1 fruit fly cellular context compared by ENCODE assay signal in the genomic region with DNA sequence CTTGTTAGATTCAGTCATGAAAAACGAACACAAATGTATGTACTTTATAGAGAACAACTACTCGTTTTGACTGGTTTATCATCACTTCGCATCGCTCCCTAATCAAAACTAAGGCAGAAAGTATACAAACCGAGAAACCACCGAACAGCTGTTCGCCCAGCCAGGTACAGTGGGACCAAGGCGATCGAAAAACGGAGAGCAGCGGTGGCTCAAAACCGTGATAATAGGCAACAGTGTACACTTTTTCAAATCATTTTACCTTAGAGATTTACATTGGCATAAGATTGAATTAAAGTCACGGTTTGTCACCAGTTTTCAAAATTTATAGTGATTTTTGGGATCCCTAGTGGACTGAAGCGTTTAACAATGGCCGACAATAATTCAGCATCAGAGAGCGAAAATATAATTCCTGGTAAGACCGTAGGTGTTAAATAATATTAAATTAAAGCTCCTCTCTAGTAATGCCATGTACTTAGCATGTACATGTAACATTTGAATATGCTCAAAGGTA.
TF ChIP-seq lines count a peak whose summit lies in the region.

Gene CG42233 (minus strand): TSS at position 51 of the 511 bp plus-strand sequence.
Gene CG1971 (plus strand): TSS at position 241 of the 511 bp plus-strand sequence.

TF ChIP-seq in whole organism, embryonic, 481 proteins besides CTCF, POLR2A, EP300 and RAD21 (continued from another document and continues in another):
- no peak for TF ChIP-seq dati (GFP tag; IDR thresholded peaks at IDR 0.05; lab: Robert Waterston, UW)
- TF ChIP-seq cas (GFP tag; IDR thresholded peaks at IDR 0.05; lab: Robert Waterston, UW): no peak
- no peak for TF ChIP-seq Hr39 (optimal IDR thresholded peaks at IDR 0.05; lab: Kevin White, UChicago)
- TF ChIP-seq CG9876 (GFP tag; optimal IDR thresholded peaks at IDR 0.05; lab: Kevin White, UChicago): no peak
- TF ChIP-seq CG17568 (GFP tag; optimal IDR thresholded peaks at IDR 0.05; lab: Kevin White, UChicago): no peak
- no peak for TF ChIP-seq dimm (GFP tag; IDR thresholded peaks at IDR 0.05; lab: Robert Waterston, UW)
- TF ChIP-seq gsb (GFP tag; IDR thresholded peaks at IDR 0.05; lab: Robert Waterston, UW): no peak
- TF ChIP-seq CG3726 (GFP tag; IDR thresholded peaks at IDR 0.05; lab: Robert Waterston, UW): no peak
- TF ChIP-seq danr (GFP tag; IDR thresholded peaks at IDR 0.05; lab: Robert Waterston, UW): no peak
- TF ChIP-seq CG33213 (GFP tag; optimal IDR thresholded peaks at IDR 0.05; lab: Kevin White, UChicago): no peak
- TF ChIP-seq CG7987 (GFP tag; optimal IDR thresholded peaks at IDR 0.05; lab: Kevin White, UChicago): no peak
- no peak for TF ChIP-seq CG14667 (GFP tag; IDR thresholded peaks at IDR 0.05; lab: Robert Waterston, UW)
- no peak for TF ChIP-seq CG12071 (GFP tag; optimal IDR thresholded peaks at IDR 0.05; lab: Kevin White, UChicago)
- no peak for TF ChIP-seq CG10209 (GFP tag; optimal IDR thresholded peaks at IDR 0.05; lab: Kevin White, UChicago)
- no peak for TF ChIP-seq CG11085 (GFP tag; IDR thresholded peaks at IDR 0.05; lab: Robert Waterston, UW)
- TF ChIP-seq CG17612 (GFP tag; IDR thresholded peaks at IDR 0.05; lab: Robert Waterston, UW): no peak
- TF ChIP-seq CG7786 (GFP tag; optimal IDR thresholded peaks at IDR 0.05; lab: Kevin White, UChicago): peak; percentile 29
- no peak for TF ChIP-seq Sox102F (GFP tag; optimal IDR thresholded peaks at IDR 0.05; lab: Kevin White, UChicago)
- no peak for TF ChIP-seq Dek (tag; optimal IDR thresholded peaks at IDR 0.05; lab: Kevin White, UChicago)
- TF ChIP-seq fd96Cb (tag; optimal IDR thresholded peaks at IDR 0.05; lab: Kevin White, UChicago): no peak
- peak; percentile 60; the same call in 1 of the 2 replicates for TF ChIP-seq vvl (GFP tag; IDR thresholded peaks at IDR 0.05; lab: Robert Waterston, UW)
- no peak for TF ChIP-seq crol (GFP tag; IDR thresholded peaks at IDR 0.05; lab: Robert Waterston, UW)
- no peak for TF ChIP-seq NK7.1 (GFP tag; optimal IDR thresholded peaks at IDR 0.05; lab: Kevin White, UChicago)
- no peak for TF ChIP-seq CG11695 (GFP tag; IDR thresholded peaks at IDR 0.05; lab: Robert Waterston, UW)
- no peak for TF ChIP-seq disco-r (GFP tag; optimal IDR thresholded peaks at IDR 0.05; lab: Kevin White, UChicago)
- TF ChIP-seq tup (GFP tag; optimal IDR thresholded peaks at IDR 0.05; lab: Kevin White, UChicago): no peak
- TF ChIP-seq CG6175 (GFP tag; IDR thresholded peaks at IDR 0.05; lab: Robert Waterston, UW): no peak
- TF ChIP-seq TFAM (GFP tag; optimal IDR thresholded peaks at IDR 0.05; lab: Kevin White, UChicago): no peak
- TF ChIP-seq tio (GFP tag; optimal IDR thresholded peaks at IDR 0.05; lab: Kevin White, UChicago): no peak
- no peak for TF ChIP-seq CG3407 (GFP tag; optimal IDR thresholded peaks at IDR 0.05; lab: Kevin White, UChicago)
- TF ChIP-seq tgo (GFP tag; IDR thresholded peaks at IDR 0.05; lab: Robert Waterston, UW): no peak
- TF ChIP-seq btn (GFP tag; optimal IDR thresholded peaks at IDR 0.05; lab: Kevin White, UChicago): no peak
- TF ChIP-seq gcm (GFP tag; optimal IDR thresholded peaks at IDR 0.05; lab: Kevin White, UChicago): no peak
- TF ChIP-seq CG15269 (tag; optimal IDR thresholded peaks at IDR 0.05; lab: Kevin White, UChicago): no peak
- TF ChIP-seq kni (GFP tag; optimal IDR thresholded peaks at IDR 0.05; lab: Kevin White, UChicago): no peak
- TF ChIP-seq Fer3 (tag; optimal IDR thresholded peaks at IDR 0.05; lab: Kevin White, UChicago): no peak
- TF ChIP-seq CG4707 (GFP tag; optimal IDR thresholded peaks at IDR 0.05; lab: Kevin White, UChicago): peak; percentile 30
- TF ChIP-seq gro (GFP tag; optimal IDR thresholded peaks at IDR 0.05; lab: Kevin White, UChicago): no peak
- peak; percentile 5 for TF ChIP-seq stwl (tag; optimal IDR thresholded peaks at IDR 0.05; lab: Kevin White, UChicago)
- TF ChIP-seq Ets97D (GFP tag; optimal IDR thresholded peaks at IDR 0.05; lab: Kevin White, UChicago): no peak
- 0 out of 3 replicates have a peak, but pooled peaks have one; percentile 31 for TF ChIP-seq CG16813 (GFP tag; IDR thresholded peaks at IDR 0.05; lab: Robert Waterston, UW; ENCODE audit: partially characterized antibody)
- no peak for TF ChIP-seq z (GFP tag; IDR thresholded peaks at IDR 0.05; lab: Robert Waterston, UW)
- no peak for TF ChIP-seq kah (GFP tag; optimal IDR thresholded peaks at IDR 0.05; lab: Kevin White, UChicago)
- no peak for TF ChIP-seq CG7745 (tag; optimal IDR thresholded peaks at IDR 0.05; lab: Kevin White, UChicago)
- TF ChIP-seq CG11504 (tag; optimal IDR thresholded peaks at IDR 0.05; lab: Kevin White, UChicago): no peak
- TF ChIP-seq sim (GFP tag; IDR thresholded peaks at IDR 0.05; lab: Robert Waterston, UW): no peak
- no peak for TF ChIP-seq Lim3 (GFP tag; IDR thresholded peaks at IDR 0.05; lab: Robert Waterston, UW)
- TF ChIP-seq ato (GFP tag; IDR thresholded peaks at IDR 0.05; lab: Robert Waterston, UW; ENCODE audit: partially characterized antibody): no peak
- TF ChIP-seq sug (tag; optimal IDR thresholded peaks at IDR 0.05; lab: Kevin White, UChicago): no peak
- peak; percentile 54 for TF ChIP-seq CG10431 (GFP tag; optimal IDR thresholded peaks at IDR 0.05; lab: Kevin White, UChicago)
- no peak for TF ChIP-seq CG7556 (GFP tag; optimal IDR thresholded peaks at IDR 0.05; lab: Kevin White, UChicago)
- no peak for TF ChIP-seq CG14050 (GFP tag; IDR thresholded peaks at IDR 0.05; lab: Robert Waterston, UW)
- no peak for TF ChIP-seq trh (GFP tag; optimal IDR thresholded peaks at IDR 0.05; lab: Kevin White, UChicago)
- no peak for TF ChIP-seq CG2199 (GFP tag; IDR thresholded peaks at IDR 0.05; lab: Robert Waterston, UW)
- peak; percentile 18 for TF ChIP-seq gfzf (GFP tag; optimal IDR thresholded peaks at IDR 0.05; lab: Kevin White, UChicago)
- peak; percentile 16 for TF ChIP-seq dmrt11E (tag; optimal IDR thresholded peaks at IDR 0.05; lab: Kevin White, UChicago)
- TF ChIP-seq Poxn (GFP tag; IDR thresholded peaks at IDR 0.05; lab: Robert Waterston, UW): no peak
- TF ChIP-seq CG4730 (GFP tag; IDR thresholded peaks at IDR 0.05; lab: Robert Waterston, UW): no peak
- no peak for TF ChIP-seq Asciz (GFP tag; optimal IDR thresholded peaks at IDR 0.05; lab: Kevin White, UChicago)
- TF ChIP-seq nerfin-1 (tag; optimal IDR thresholded peaks at IDR 0.05; lab: Kevin White, UChicago): no peak
- no peak for TF ChIP-seq CG18764 (GFP tag; optimal IDR thresholded peaks at IDR 0.05; lab: Kevin White, UChicago)
- TF ChIP-seq Ravus (GFP tag; IDR thresholded peaks at IDR 0.05; lab: Robert Waterston, UW): no peak
- no peak for TF ChIP-seq jigr1 (GFP tag; IDR thresholded peaks at IDR 0.05; lab: Robert Waterston, UW)
- no peak for TF ChIP-seq CG10267 (tag; optimal IDR thresholded peaks at IDR 0.05; lab: Kevin White, UChicago)
- TF ChIP-seq CG9932 (GFP tag; IDR thresholded peaks at IDR 0.05; lab: Robert Waterston, UW): 0 out of 2 replicates have a peak, but pooled peaks have one; percentile 31
- TF ChIP-seq HLH4C (GFP tag; IDR thresholded peaks at IDR 0.05; lab: Robert Waterston, UW; ENCODE audit: partially characterized antibody): no peak
- TF ChIP-seq Gsc (GFP tag; IDR thresholded peaks at IDR 0.05; lab: Robert Waterston, UW): no peak
- no peak for TF ChIP-seq B-H1 (GFP tag; IDR thresholded peaks at IDR 0.05; lab: Robert Waterston, UW)
- no peak for TF ChIP-seq peb (GFP tag; IDR thresholded peaks at IDR 0.05; lab: Robert Waterston, UW)
- no peak for TF ChIP-seq CG12104 (GFP tag; optimal IDR thresholded peaks at IDR 0.05; lab: Kevin White, UChicago)
- no peak for TF ChIP-seq Blimp-1 (GFP tag; optimal IDR thresholded peaks at IDR 0.05; lab: Kevin White, UChicago)
- TF ChIP-seq CG15696 (tag; optimal IDR thresholded peaks at IDR 0.05; lab: Kevin White, UChicago): no peak
- TF ChIP-seq CG34422 (GFP tag; IDR thresholded peaks at IDR 0.05; lab: Robert Waterston, UW): no peak
- no peak for TF ChIP-seq Sin3A (optimal IDR thresholded peaks at IDR 0.05; lab: Kevin White, UChicago)
- TF ChIP-seq CG34224 (GFP tag; IDR thresholded peaks at IDR 0.05; lab: Robert Waterston, UW; ENCODE audit: partially characterized antibody): no peak
- no peak for TF ChIP-seq HHEX (GFP tag; optimal IDR thresholded peaks at IDR 0.05; lab: Kevin White, UChicago)
- TF ChIP-seq amos (GFP tag; IDR thresholded peaks at IDR 0.05; lab: Robert Waterston, UW; ENCODE audit: partially characterized antibody): no peak
- TF ChIP-seq Mad (GFP tag; optimal IDR thresholded peaks at IDR 0.05; lab: Kevin White, UChicago): peak; percentile 22
- peak; percentile 40; the same call in 1 of the 3 replicates for TF ChIP-seq mld (GFP tag; IDR thresholded peaks at IDR 0.05; lab: Robert Waterston, UW; ENCODE audit: partially characterized antibody)
- TF ChIP-seq CG12942 (GFP tag; optimal IDR thresholded peaks at IDR 0.05; lab: Kevin White, UChicago): no peak
- no peak for TF ChIP-seq CG5180 (GFP tag; optimal IDR thresholded peaks at IDR 0.05; lab: Kevin White, UChicago)
- TF ChIP-seq CG3163 (GFP tag; optimal IDR thresholded peaks at IDR 0.05; lab: Kevin White, UChicago): no peak
- TF ChIP-seq CG5245 (GFP tag; optimal IDR thresholded peaks at IDR 0.05; lab: Kevin White, UChicago): no peak
- peak; percentile 20 to 85 for TF ChIP-seq crp (GFP tag; optimal IDR thresholded peaks at IDR 0.05; lab: Kevin White, UChicago)
- peak; percentile 32 for TF ChIP-seq zfh2 (GFP tag; optimal IDR thresholded peaks at IDR 0.05; lab: Kevin White, UChicago)
- TF ChIP-seq pan (optimal IDR thresholded peaks at IDR 0.05; lab: Kevin White, UChicago): no peak
- TF ChIP-seq pan (GFP tag; optimal IDR thresholded peaks at IDR 0.05 in 1 of 2, IDR thresholded peaks at IDR 0.05 in 1 of 2): peak in 1 of 2 experiments; percentile 44
- TF ChIP-seq MESR4 (GFP tag; optimal IDR thresholded peaks at IDR 0.05; lab: Kevin White, UChicago): peak; percentile 19
- no peak for TF ChIP-seq CG8359 (GFP tag; optimal IDR thresholded peaks at IDR 0.05; lab: Kevin White, UChicago; ENCODE audit: borderline replicate concordance)
- no peak for TF ChIP-seq CG17186 (GFP tag; optimal IDR thresholded peaks at IDR 0.05; lab: Kevin White, UChicago)
- TF ChIP-seq Bgb (GFP tag; IDR thresholded peaks at IDR 0.05; lab: Robert Waterston, UW; ENCODE audit: partially characterized antibody): no peak
- TF ChIP-seq bab2 (GFP tag; optimal IDR thresholded peaks at IDR 0.05; lab: Kevin White, UChicago): peak; percentile 21
- TF ChIP-seq Deaf1 (tag; optimal IDR thresholded peaks at IDR 0.05; lab: Kevin White, UChicago): no peak
- no peak for TF ChIP-seq CG7372 (GFP tag; IDR thresholded peaks at IDR 0.05; lab: Robert Waterston, UW)
- no peak for TF ChIP-seq bigmax (GFP tag; optimal IDR thresholded peaks at IDR 0.05; lab: Kevin White, UChicago)
- no peak for TF ChIP-seq CG34376 (GFP tag; optimal IDR thresholded peaks at IDR 0.05; lab: Kevin White, UChicago)
- TF ChIP-seq Nf-YC (tag; optimal IDR thresholded peaks at IDR 0.05; lab: Kevin White, UChicago): no peak
- TF ChIP-seq CG7963 (GFP tag; IDR thresholded peaks at IDR 0.05; lab: Robert Waterston, UW; ENCODE audit: partially characterized antibody): 0 out of 3 replicates have a peak, but pooled peaks have one; percentile 10
- TF ChIP-seq CG10147 (GFP tag; optimal IDR thresholded peaks at IDR 0.05; lab: Kevin White, UChicago): no peak
- TF ChIP-seq Hmx (GFP tag; optimal IDR thresholded peaks at IDR 0.05; lab: Kevin White, UChicago): no peak
- peak; percentile 48 for TF ChIP-seq MBD-R2 (GFP tag; IDR thresholded peaks at IDR 0.05; lab: Robert Waterston, UW)
- TF ChIP-seq Gug (GFP tag; IDR thresholded peaks at IDR 0.05; lab: Robert Waterston, UW): peak; percentile 68
- no peak for TF ChIP-seq CG15479 (GFP tag; optimal IDR thresholded peaks at IDR 0.05; lab: Kevin White, UChicago)
- no peak for TF ChIP-seq CG10321 (GFP tag; IDR thresholded peaks at IDR 0.05; lab: Robert Waterston, UW)
- TF ChIP-seq Rfx (GFP tag; IDR thresholded peaks at IDR 0.05; lab: Robert Waterston, UW): 0 out of 2 replicates have a peak, but pooled peaks have one; percentile 26
- no peak for TF ChIP-seq MTF-1 (GFP tag; optimal IDR thresholded peaks at IDR 0.05; lab: Kevin White, UChicago; ENCODE audit: borderline replicate concordance)
- peak; percentile 40; the same call in 1 of the 2 replicates for TF ChIP-seq CG42726 (GFP tag; IDR thresholded peaks at IDR 0.05; lab: Robert Waterston, UW; ENCODE audit: partially characterized antibody)
- TF ChIP-seq CG11723 (GFP tag; optimal IDR thresholded peaks at IDR 0.05; lab: Kevin White, UChicago): no peak
- TF ChIP-seq CG9727 (GFP tag; optimal IDR thresholded peaks at IDR 0.05; lab: Kevin White, UChicago): peak; percentile 0
- TF ChIP-seq CG30020 (tag; optimal IDR thresholded peaks at IDR 0.05; lab: Kevin White, UChicago): no peak
- TF ChIP-seq zfh1 (GFP tag; IDR thresholded peaks at IDR 0.05; lab: Robert Waterston, UW): 0 out of 3 replicates have a peak, but pooled peaks have one; percentile 29
- no peak for TF ChIP-seq h (optimal IDR thresholded peaks at IDR 0.05; lab: Kevin White, UChicago)
- TF ChIP-seq PHDP (tag; optimal IDR thresholded peaks at IDR 0.05; lab: Kevin White, UChicago): no peak
- TF ChIP-seq CG6765 (GFP tag; optimal IDR thresholded peaks at IDR 0.05; lab: Kevin White, UChicago): no peak
- no peak for TF ChIP-seq Bteb2 (GFP tag; optimal IDR thresholded peaks at IDR 0.05; lab: Kevin White, UChicago)
- no peak for TF ChIP-seq Atf3 (GFP tag; optimal IDR thresholded peaks at IDR 0.05; lab: Kevin White, UChicago)
- no peak for TF ChIP-seq CG17361 (GFP tag; IDR thresholded peaks at IDR 0.05; lab: Robert Waterston, UW)
- no peak for TF ChIP-seq CG1529 (GFP tag; optimal IDR thresholded peaks at IDR 0.05; lab: Kevin White, UChicago)
- no peak for TF ChIP-seq Awh (GFP tag; IDR thresholded peaks at IDR 0.05; lab: Robert Waterston, UW)
- TF ChIP-seq pfk (GFP tag; optimal IDR thresholded peaks at IDR 0.05; lab: Kevin White, UChicago): no peak
- TF ChIP-seq dm (GFP tag; optimal IDR thresholded peaks at IDR 0.05; lab: Kevin White, UChicago): no peak
- peak; percentile 41 for TF ChIP-seq nmo (GFP tag; optimal IDR thresholded peaks at IDR 0.05; lab: Kevin White, UChicago)
- TF ChIP-seq sd (tag; optimal IDR thresholded peaks at IDR 0.05; lab: Kevin White, UChicago): no peak
- no peak for TF ChIP-seq CG4854 (GFP tag; optimal IDR thresholded peaks at IDR 0.05; lab: Kevin White, UChicago)
- TF ChIP-seq crc (GFP tag; optimal IDR thresholded peaks at IDR 0.05; lab: Kevin White, UChicago): no peak
- 0 out of 2 replicates have a peak, but pooled peaks have one; percentile 19 for TF ChIP-seq CG14014 (GFP tag; IDR thresholded peaks at IDR 0.05; lab: Robert Waterston, UW)
- TF ChIP-seq ind (GFP tag; optimal IDR thresholded peaks at IDR 0.05; lab: Kevin White, UChicago): peak; percentile 30
- no peak for TF ChIP-seq ham (GFP tag; IDR thresholded peaks at IDR 0.05; lab: Robert Waterston, UW)
